Worm (Caenorhabditis elegans) whole organism, early embryonic: Measurements from ENCODE around the gene cyc-2.1.

Experiments used
- F13C5.2 ChIP-seq: sonication (generic microtip); optimal IDR thresholded peaks from 2 replicates; lab custom pipeline; 2017; ENCODE audit warnings: mild to moderate bottlenecking, missing genetic modification characterization, inconsistent platforms, missing compliant biosample characterization
- aly-1 ChIP-seq: sonication (generic microtip); optimal IDR thresholded peaks from 2 replicates; lab custom pipeline; 2016; ENCODE audit warnings: missing genetic modification characterization, missing compliant biosample characterization
- ama-1 ChIP-seq: fragments of 150-350 bp; optimal IDR thresholded peaks from 2 replicates; lab custom pipeline; 2014
- ceh-13 ChIP-seq: fragments of 200-800 bp; sonication (Bioruptor generic); optimal IDR thresholded peaks from 2 replicates; lab custom pipeline; 2018; ENCODE audit warnings: mild to moderate bottlenecking, missing genetic modification characterization, missing compliant biosample characterization
- ets-7 ChIP-seq: sonication (generic microtip); optimal IDR thresholded peaks from 2 replicates; lab custom pipeline; 2016; ENCODE audit warnings: missing genotype, missing genetic modification characterization, missing compliant biosample characterization
- flt-1 ChIP-seq: fragments of 200-800 bp; sonication (Bioruptor generic); IDR thresholded peaks from 2 replicates; pipeline ENCODE4 v1.3.6; 2022; ENCODE audit warnings: missing genetic modification characterization, missing compliant biosample characterization
- hmbx-1 ChIP-seq: sonication (generic microtip); optimal IDR thresholded peaks from 2 replicates; lab custom pipeline; 2016; ENCODE audit warnings: mild to moderate bottlenecking, missing genetic modification characterization, missing compliant biosample characterization
- hmg-4 ChIP-seq: fragments of 200-800 bp; sonication (Bioruptor generic); optimal IDR thresholded peaks from 2 replicates; lab custom pipeline; 2018; ENCODE audit warnings: mild to moderate bottlenecking, missing genetic modification characterization, missing compliant biosample characterization
- pes-1 ChIP-seq: fragments of 200-800 bp; sonication (Bioruptor generic); IDR thresholded peaks from 2 replicates; pipeline ENCODE4 v1.3.6; 2022; ENCODE audit warnings: missing genetic modification reagents, missing genetic modification characterization, missing compliant biosample characterization
- scrt-1 ChIP-seq: fragments of 200-800 bp; sonication (Bioruptor generic); IDR thresholded peaks from 2 replicates; pipeline ENCODE4 v1.3.6; 2022; ENCODE audit warnings: missing genetic modification characterization, missing compliant biosample characterization
- sea-1 ChIP-seq: fragments of 200-800 bp; sonication (Bioruptor generic); conservative IDR thresholded peaks from 2 replicates; pipeline ENCODE4 v1.3.6; 2022; ENCODE audit warnings: missing genetic modification characterization, missing compliant biosample characterization
- tbx-11 ChIP-seq: fragments of 200-800 bp; sonication (Bioruptor generic); IDR thresholded peaks from 2 replicates; pipeline ENCODE4 v1.3.6; 2022; ENCODE audit warnings: missing genetic modification characterization, missing compliant biosample characterization
- tra-4 ChIP-seq: sonication (generic microtip); optimal IDR thresholded peaks from 2 replicates; lab custom pipeline; 2017; ENCODE audit warnings: missing genetic modification characterization, missing compliant biosample characterization

ce11 chrIV:4789445-4789844 is 40.6 kb upstream of the cyc-2.1 start, which contains the start of gene R11E3.1:
- no peak for TF ChIP-seq ama-1
- TF ChIP-seq hmg-4 (GFP tag; lab: Kevin White, UChicago): no peak
- TF ChIP-seq tbx-11 (GFP tag; lab: Robert Waterston, UW): no peak
- no peak for TF ChIP-seq pes-1 (GFP tag; lab: Robert Waterston, UW)
- TF ChIP-seq scrt-1: no peak
- no peak for TF ChIP-seq ceh-13
- no peak for TF ChIP-seq ets-7 (tag; lab: Kevin White, UChicago)
- no peak for TF ChIP-seq tra-4
- TF ChIP-seq sea-1 (GFP tag; lab: Robert Waterston, UW): no peak
- no peak for TF ChIP-seq F13C5.2 (tag; lab: Kevin White, UChicago)
- TF ChIP-seq aly-1 (tag; lab: Kevin White, UChicago): no peak
- no peak for TF ChIP-seq hmbx-1 (tag; lab: Kevin White, UChicago)
- TF ChIP-seq flt-1 (GFP tag; lab: Robert Waterston, UW): no peak
